Worm (Caenorhabditis elegans) whole organism, L3 larva: ENCODE results near the gene grl-2.
A peak's percentile ranks its signal among the peaks of the same experiment; 100 is the strongest.

Source experiments
- ama-1 ChIP-seq: fragments of 150-350 bp; optimal IDR thresholded peaks from 2 replicates; lab custom pipeline; 2018
- ceh-16 ChIP-seq: sonication (generic microtip); optimal IDR thresholded peaks from 2 replicates; lab custom pipeline; 2017; ENCODE audit warnings: missing biosample characterization, missing genetic modification characterization
- ceh-28 ChIP-seq: fragments of 150-350 bp; optimal IDR thresholded peaks from 2 replicates; lab custom pipeline; 2014; ENCODE audit warnings: missing biosample characterization, missing genetic modification reagents, missing genetic modification characterization
- ceh-9 ChIP-seq: sonication (generic microtip); optimal IDR thresholded peaks from 2 replicates; lab custom pipeline; 2018; ENCODE audit warnings: missing biosample characterization, missing genetic modification characterization
- egl-27 ChIP-seq: sonication (generic microtip); optimal IDR thresholded peaks from 4 replicates; lab custom pipeline; 2017; ENCODE audit warnings: missing biosample characterization, missing genetic modification reagents, missing genetic modification characterization
- egl-5 ChIP-seq: fragments of 150-350 bp; optimal IDR thresholded peaks from 2 replicates; lab custom pipeline; 2017; ENCODE audit warnings: missing biosample characterization, missing genetic modification reagents, missing genetic modification characterization, inconsistent platforms
- elt-1 ChIP-seq: fragments of 150-350 bp; optimal IDR thresholded peaks from 2 replicates; lab custom pipeline; 2014; ENCODE audit warnings: missing biosample characterization, missing genetic modification characterization
- elt-2 ChIP-seq: sonication (generic microtip); optimal IDR thresholded peaks from 2 replicates; lab custom pipeline; 2016; ENCODE audit warnings: missing genetic modification reagents, mild to moderate bottlenecking, missing genetic modification characterization, missing compliant biosample characterization
- elt-3 ChIP-seq, 3 experiments: fragments of 150-350 bp in 1 of 3; sonication (generic microtip) in 2 of 3; optimal IDR thresholded peaks; 2 replicates in 2 of 3; 4 replicates in 1 of 3; lab custom pipeline; 2014 to 2017; ENCODE audit warnings: missing biosample characterization in 3 of 3, missing genetic modification characterization in 3 of 3
- fkh-10 ChIP-seq: sonication (generic microtip); optimal IDR thresholded peaks from 2 replicates; lab custom pipeline; 2017; ENCODE audit warnings: missing biosample characterization, missing genetic modification reagents, missing genetic modification characterization
- fos-1 ChIP-seq: fragments of 150-350 bp; optimal IDR thresholded peaks from 2 replicates; lab custom pipeline; 2014; ENCODE audit warnings: missing biosample characterization, missing genetic modification characterization
- hmg-11 ChIP-seq: sonication (generic microtip); optimal IDR thresholded peaks from 2 replicates; lab custom pipeline; 2016; ENCODE audit warnings: missing genetic modification characterization, missing compliant biosample characterization
- lin-15B ChIP-seq: fragments of 150-350 bp; optimal IDR thresholded peaks from 2 replicates; lab custom pipeline; 2014; ENCODE audit warnings: missing biosample characterization, missing genetic modification characterization
- lin-39 ChIP-seq: fragments of 150-350 bp; optimal IDR thresholded peaks from 2 replicates; lab custom pipeline; 2018; ENCODE audit warnings: missing biosample characterization, missing genetic modification reagents, missing genetic modification characterization
- lsy-12 ChIP-seq: sonication (generic microtip); optimal IDR thresholded peaks from 2 replicates; lab custom pipeline; 2016; ENCODE audit warnings: mild to moderate bottlenecking, missing genetic modification characterization, missing compliant biosample characterization
- mdl-1 ChIP-seq: fragments of 150-350 bp; optimal IDR thresholded peaks from 2 replicates; lab custom pipeline; 2014; ENCODE audit warnings: missing biosample characterization, missing genetic modification characterization
- nfya-1 ChIP-seq: sonication (generic microtip); optimal IDR thresholded peaks from 2 replicates; lab custom pipeline; 2017; ENCODE audit warnings: missing genetic modification characterization, mild to moderate bottlenecking, missing compliant biosample characterization, antibody characterized with exemption, moderate library complexity; ENCODE audit not compliant: insufficient read depth
- nhr-11 ChIP-seq: fragments of 150-350 bp; optimal IDR thresholded peaks from 2 replicates; lab custom pipeline; 2014; ENCODE audit warnings: missing biosample characterization, missing genetic modification characterization
- nhr-12 ChIP-seq: fragments of 150-350 bp; optimal IDR thresholded peaks from 2 replicates; lab custom pipeline; 2014; ENCODE audit warnings: missing biosample characterization, missing genetic modification characterization
- nhr-23 ChIP-seq: fragments of 150-350 bp; optimal IDR thresholded peaks from 2 replicates; lab custom pipeline; 2014; ENCODE audit warnings: missing biosample characterization, missing genetic modification reagents, missing genetic modification characterization
- nhr-25 ChIP-seq: sonication (generic microtip); optimal IDR thresholded peaks from 2 replicates; lab custom pipeline; 2017; ENCODE audit warnings: missing biosample characterization, missing genetic modification characterization
- nhr-28 ChIP-seq: fragments of 150-350 bp; optimal IDR thresholded peaks from 2 replicates; lab custom pipeline; 2014; ENCODE audit warnings: missing biosample characterization, missing genetic modification characterization
- nhr-43 ChIP-seq: sonication (generic microtip); optimal IDR thresholded peaks from 2 replicates; lab custom pipeline; 2016; ENCODE audit warnings: mild to moderate bottlenecking, missing genetic modification characterization, missing compliant biosample characterization; ENCODE audit not compliant: poor library complexity, severe bottlenecking
- nhr-67 ChIP-seq: fragments of 150-350 bp; optimal IDR thresholded peaks from 2 replicates; lab custom pipeline; 2014; ENCODE audit warnings: missing biosample characterization, missing genetic modification characterization
- nhr-76 ChIP-seq: fragments of 150-350 bp; sonication (generic microtip); optimal IDR thresholded peaks from 5 replicates; lab custom pipeline; 2014; ENCODE audit warnings: missing biosample characterization, missing genetic modification characterization
- pha-4 ChIP-seq: fragments of 150-350 bp; optimal IDR thresholded peaks from 2 replicates; lab custom pipeline; 2014; ENCODE audit warnings: missing biosample characterization, missing genetic modification reagents, missing genetic modification characterization
- sea-2 ChIP-seq: fragments of 150-350 bp; sonication (generic microtip); optimal IDR thresholded peaks from 4 replicates; lab custom pipeline; 2014; ENCODE audit warnings: missing biosample characterization, missing genetic modification reagents, missing genetic modification characterization
- skn-1 ChIP-seq: fragments of 150-350 bp; optimal IDR thresholded peaks from 2 replicates; lab custom pipeline; 2014; ENCODE audit warnings: missing biosample characterization, missing genetic modification characterization
- snpc-4 ChIP-seq: fragments of 150-350 bp; optimal IDR thresholded peaks from 2 replicates; lab custom pipeline; 2014; ENCODE audit warnings: missing biosample characterization, missing genetic modification characterization
- tbx-2 ChIP-seq: sonication (generic microtip); optimal IDR thresholded peaks from 2 replicates; lab custom pipeline; 2016; ENCODE audit warnings: mild to moderate bottlenecking, missing genetic modification characterization, missing compliant biosample characterization
- unc-62 ChIP-seq: fragments of 150-350 bp; sonication (generic microtip); optimal IDR thresholded peaks from 4 replicates; lab custom pipeline; 2014; ENCODE audit warnings: missing biosample characterization, missing genetic modification reagents, missing genetic modification characterization
- zag-1 ChIP-seq: fragments of 150-350 bp; optimal IDR thresholded peaks from 2 replicates; lab custom pipeline; 2014; ENCODE audit warnings: missing biosample characterization, missing genetic modification characterization
- ztf-11 ChIP-seq: fragments of 150-350 bp; optimal IDR thresholded peaks from 2 replicates; lab custom pipeline; 2014; ENCODE audit warnings: missing biosample characterization, missing genetic modification characterization
- ztf-4 ChIP-seq: fragments of 150-350 bp; optimal IDR thresholded peaks from 2 replicates; lab custom pipeline; 2014; ENCODE audit warnings: missing biosample characterization, missing genetic modification characterization

Gene grl-2

DNA sequence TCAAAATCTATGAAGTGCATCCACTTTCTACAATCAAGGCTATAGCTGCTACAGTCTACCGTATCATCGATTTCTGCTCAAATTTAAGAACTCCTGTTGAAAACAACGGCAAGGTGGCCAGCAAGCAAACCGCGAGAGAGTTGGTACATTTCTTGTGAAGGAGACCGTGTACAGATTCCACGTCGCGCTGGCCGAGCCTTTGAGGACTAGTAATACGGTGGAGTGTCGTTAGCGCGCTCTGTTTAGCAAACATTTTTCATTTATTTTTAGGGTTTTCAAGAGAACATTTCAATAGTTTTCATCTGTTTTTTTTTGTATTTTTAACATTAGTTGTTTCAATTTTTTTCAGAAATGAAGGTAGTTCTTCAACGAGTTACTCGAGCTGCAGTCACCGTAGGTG is 7.4 kb downstream of the grl-2 start, which contains the start of gene pqn-68:
TSS of gene pqn-68 (plus strand) at position 350 of the 400 bp plus-strand sequence.
- TF ChIP-seq lin-15B (tag; lab: Kevin White, UChicago) (peak; percentile 33), nhr-25 (tag; lab: Kevin White, UChicago) (no peak), hmg-11 (tag; lab: Kevin White, UChicago) (peak; percentile 48), mdl-1 (tag; lab: Kevin White, UChicago) (no peak), elt-3 (tag; optimal IDR thresholded peaks at IDR 0.05; lab: Kevin White, UChicago) (no peak), elt-2 (tag; lab: Kevin White, UChicago) (no peak), tbx-2 (no peak), skn-1 (tag; lab: Kevin White, UChicago) (no peak), ztf-11 (tag; lab: Kevin White, UChicago) (no peak), ama-1 (lab: Kevin White, UChicago) (no peak), ceh-9 (no peak), nhr-23 (tag; lab: Kevin White, UChicago) (peak; percentile 12), lin-39 (tag; lab: Kevin White, UChicago) (no peak), ceh-28 (tag; lab: Kevin White, UChicago) (no peak), nhr-12 (tag; lab: Kevin White, UChicago) (no peak), sea-2 (no peak), nfya-1 (tag; lab: Kevin White, UChicago) (peak; percentile 42), pha-4 (peak; percentile 60), egl-5 (tag; lab: Kevin White, UChicago) (no peak), nhr-11 (tag; lab: Kevin White, UChicago) (no peak), fos-1 (tag; lab: Kevin White, UChicago) (no peak), egl-27 (no peak)

DNA sequence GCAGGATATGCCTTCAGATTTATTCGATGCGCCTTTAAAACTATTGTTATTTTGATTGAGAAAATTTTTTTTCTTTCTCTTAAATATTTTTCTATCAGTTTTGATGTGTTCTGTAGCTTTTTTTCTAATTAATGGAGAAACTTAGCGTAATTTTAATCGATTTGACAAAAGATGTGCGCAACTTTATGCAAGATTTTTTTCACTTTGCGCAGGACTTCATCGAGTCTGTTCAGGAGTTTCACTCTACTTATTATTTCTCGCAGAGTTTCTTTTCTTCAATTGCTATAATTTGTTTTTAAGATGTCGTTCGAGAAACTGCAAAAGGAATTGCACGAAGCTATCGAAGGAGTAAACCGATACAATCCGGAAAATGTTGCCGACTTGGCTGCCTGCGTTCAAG is 8.8 kb downstream of the grl-2 start, which contains the start of gene eif-3.K:
TSS of gene eif-3.K (plus strand) at position 301 of the 400 bp plus-strand sequence.
- TF ChIP-seq mdl-1 (tag; lab: Kevin White, UChicago), result no peak
- no peak for TF ChIP-seq lsy-12 (tag; lab: Kevin White, UChicago)
- TF ChIP-seq tbx-2, result no peak
- no peak for TF ChIP-seq snpc-4 (tag; lab: Kevin White, UChicago)
- no peak for TF ChIP-seq ceh-28 (tag; lab: Kevin White, UChicago)
- TF ChIP-seq lin-15B (tag; lab: Kevin White, UChicago), result no peak
- TF ChIP-seq egl-5 (tag; lab: Kevin White, UChicago), result no peak
- no peak for TF ChIP-seq nhr-11 (tag; lab: Kevin White, UChicago)
- no peak for TF ChIP-seq lin-39 (tag; lab: Kevin White, UChicago)
- no peak for TF ChIP-seq skn-1 (tag; lab: Kevin White, UChicago)
- TF ChIP-seq nhr-12 (tag; lab: Kevin White, UChicago), result no peak
- TF ChIP-seq nhr-28 (tag; lab: Kevin White, UChicago), result no peak

DNA sequence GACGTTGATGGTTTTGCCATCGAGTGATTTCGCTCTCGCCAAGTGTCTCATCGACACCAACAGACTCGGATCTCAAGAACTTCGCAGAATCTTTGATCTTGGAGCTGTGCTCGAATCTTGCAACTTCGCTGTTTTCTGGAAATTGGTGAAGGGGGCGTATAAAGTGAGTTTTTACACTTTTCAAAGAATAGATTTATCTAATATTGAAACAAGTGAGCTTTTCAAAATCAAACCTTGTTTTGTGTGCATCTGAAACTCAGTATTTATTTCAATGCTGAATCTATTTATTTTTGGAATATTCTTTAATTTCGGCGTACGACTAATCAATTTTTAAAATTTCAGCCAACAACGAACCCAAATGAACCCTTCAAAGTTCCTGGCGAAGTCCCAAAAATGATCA is 9.4 kb downstream of the grl-2 start:
- TF ChIP-seq nfya-1 (tag; lab: Kevin White, UChicago) (no peak), nhr-12 (tag; lab: Kevin White, UChicago) (no peak), pha-4 (no peak), tbx-2 (no peak), nhr-25 (tag; lab: Kevin White, UChicago) (no peak), fkh-10 (GFP tag; lab: Kevin White, UChicago) (no peak), ama-1 (lab: Kevin White, UChicago) (no peak), nhr-43 (no peak), elt-1 (tag; lab: Kevin White, UChicago) (no peak), nhr-23 (tag; lab: Kevin White, UChicago) (no peak), nhr-11 (tag; lab: Kevin White, UChicago) (no peak), unc-62 (GFP tag; lab: Kevin White, UChicago) (no peak), nhr-76 (no peak), hmg-11 (tag; lab: Kevin White, UChicago) (no peak), lin-39 (tag; lab: Kevin White, UChicago) (no peak), lin-15B (tag; lab: Kevin White, UChicago) (no peak), ceh-16 (tag; lab: Kevin White, UChicago) (no peak)
- TF ChIP-seq, all 47 proteins: peak for 0

DNA sequence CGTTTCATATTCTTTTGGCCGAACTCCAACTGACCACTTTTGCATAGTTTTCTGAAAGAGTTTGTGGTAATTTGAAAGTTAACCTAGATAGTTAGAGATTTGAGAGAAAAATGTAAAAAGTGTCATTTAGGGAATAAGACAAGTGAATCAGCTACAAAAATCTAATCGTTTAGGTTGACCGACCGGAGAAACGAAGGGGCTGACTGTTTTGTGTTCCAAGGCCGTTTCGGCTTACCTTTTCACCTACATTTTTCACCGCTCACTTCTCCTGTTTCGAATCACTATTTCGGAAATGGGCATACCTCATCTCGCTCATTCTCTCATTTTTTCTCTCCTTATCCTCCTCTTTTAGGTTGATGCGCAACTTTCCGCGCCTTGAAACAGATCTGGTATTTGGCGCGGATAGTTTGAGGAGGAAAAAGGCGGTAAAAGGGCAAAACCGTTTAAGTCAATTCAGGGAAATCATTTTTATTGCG is 16.2 kb downstream of the grl-2 start, which contains the start of gene mpst-7:
TSS of gene mpst-7 (minus strand) at position 51 of the 476 bp plus-strand sequence.
- TF ChIP-seq nhr-11 (tag; lab: Kevin White, UChicago), result no peak
- TF ChIP-seq nhr-25 (tag; lab: Kevin White, UChicago), result peak; percentile 57
- TF ChIP-seq nhr-23 (tag; lab: Kevin White, UChicago), result peak; percentile 21

DNA sequence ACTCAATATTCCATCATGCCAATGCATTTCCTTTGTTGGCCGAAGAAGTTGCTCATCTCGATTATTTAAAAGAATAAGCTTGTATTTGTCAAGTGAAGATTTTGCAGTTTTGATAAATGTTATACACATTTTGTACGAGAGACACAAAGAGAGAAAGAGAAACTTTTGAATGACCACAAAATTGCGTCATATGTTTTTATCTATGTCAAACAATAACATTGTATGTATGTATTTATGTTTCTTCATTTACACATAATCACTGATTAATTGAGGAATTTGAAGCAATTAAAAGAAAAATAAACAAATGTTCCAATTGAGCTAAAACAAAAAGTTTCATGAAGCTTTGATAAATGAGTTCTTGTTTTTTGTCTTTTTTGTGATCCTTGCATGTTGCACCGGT is 18.3 kb downstream of the grl-2 start, which contains the start of gene hrg-9:
TSS of gene hrg-9 (minus strand) at position 152 of the 400 bp plus-strand sequence.
- TF ChIP-seq elt-2 (tag; lab: Kevin White, UChicago), result peak; percentile 37
- no peak for TF ChIP-seq nhr-76
- TF ChIP-seq nhr-67 (tag; lab: Kevin White, UChicago), result no peak
- no peak for TF ChIP-seq nhr-12 (tag; lab: Kevin White, UChicago)
- TF ChIP-seq ztf-4 (tag; lab: Kevin White, UChicago), result no peak
- no peak for TF ChIP-seq fos-1 (tag; lab: Kevin White, UChicago)
- TF ChIP-seq zag-1, result no peak
- TF ChIP-seq pha-4, result peak; percentile 55
